Fruit fly (Drosophila melanogaster) whole organism, embryonic: ENCODE data around the gene CG15445.

Experiments used
- BEAF-32 ChIP-seq: fragments of 200-800 bp; sonication (Bioruptor generic); optimal IDR thresholded peaks from 3 replicates; lab custom pipeline; 2017; ENCODE audit warnings: missing biosample characterization, missing genetic modification characterization, mild to moderate bottlenecking, moderate library complexity, missing genetic modification reagents
- CG2202 ChIP-seq: fragments of 200-800 bp; sonication (Bioruptor generic); optimal IDR thresholded peaks from 2 replicates; lab custom pipeline; 2018; ENCODE audit warnings: missing biosample characterization, mild to moderate bottlenecking, missing genetic modification characterization
- CG5245 ChIP-seq: fragments of 200-800 bp; sonication (Bioruptor generic); optimal IDR thresholded peaks from 3 replicates; lab custom pipeline; 2016; ENCODE audit warnings: missing biosample characterization, missing genetic modification characterization
- Kr ChIP-seq: fragments of 200-800 bp; sonication (Bioruptor generic); optimal IDR thresholded peaks from 2 replicates; lab custom pipeline; 2017; ENCODE audit warnings: missing biosample characterization, mild to moderate bottlenecking, missing genetic modification characterization
- Sox100B ChIP-seq: fragments of 200-800 bp; sonication (Bioruptor generic); optimal IDR thresholded peaks from 3 replicates; lab custom pipeline; 2018; ENCODE audit warnings: missing biosample characterization, mild to moderate bottlenecking, missing genetic modification characterization
- ac ChIP-seq: fragments of 200-800 bp; sonication (Bioruptor generic); optimal IDR thresholded peaks from 3 replicates; lab custom pipeline; 2017; ENCODE audit warnings: missing biosample characterization, mild to moderate bottlenecking, missing genetic modification characterization
- bsh ChIP-seq, 2 experiments: fragments of 200-800 bp; sonication (Bioruptor generic); optimal IDR thresholded peaks; 2 replicates each; lab custom pipeline; 2017 to 2018; ENCODE audit warnings: mild to moderate bottlenecking in 2 of 2, missing biosample characterization in 2 of 2, missing genetic modification characterization in 2 of 2, moderate library complexity in 1 of 2
- disco-r ChIP-seq: fragments of 200-800 bp; sonication (Bioruptor generic); optimal IDR thresholded peaks from 2 replicates; lab custom pipeline; 2016; ENCODE audit warnings: missing biosample characterization, missing genetic modification characterization
- dmrt99B ChIP-seq: fragments of 200-800 bp; sonication (Bioruptor generic); optimal IDR thresholded peaks from 2 replicates; lab custom pipeline; 2018; ENCODE audit warnings: missing biosample characterization, mild to moderate bottlenecking, missing genetic modification characterization, moderate library complexity
- fd3F ChIP-seq: fragments of 200-800 bp; sonication (Bioruptor generic); optimal IDR thresholded peaks from 2 replicates; lab custom pipeline; 2018; ENCODE audit warnings: missing biosample characterization, mild to moderate bottlenecking, missing genetic modification characterization, moderate library complexity
- odd ChIP-seq: fragments of 200-800 bp; sonication (Bioruptor generic); optimal IDR thresholded peaks from 2 replicates; lab custom pipeline; 2017; ENCODE audit warnings: missing biosample characterization, mild to moderate bottlenecking, missing genetic modification characterization
- sob ChIP-seq: fragments of 200-800 bp; sonication (Bioruptor generic); IDR thresholded peaks from 2 replicates; pipeline ENCODE4 v1.3.6; 2022; ENCODE audit warnings: missing biosample characterization, missing genetic modification characterization
- tio ChIP-seq: fragments of 200-800 bp; sonication (Bioruptor generic); optimal IDR thresholded peaks from 2 replicates; lab custom pipeline; 2017; ENCODE audit warnings: missing biosample characterization, missing genetic modification characterization, inconsistent platforms
- zfh2 ChIP-seq: fragments of 200-800 bp; sonication (Bioruptor generic); optimal IDR thresholded peaks from 2 replicates; lab custom pipeline; 2016; ENCODE audit warnings: missing biosample characterization, missing genetic modification characterization

DNA sequence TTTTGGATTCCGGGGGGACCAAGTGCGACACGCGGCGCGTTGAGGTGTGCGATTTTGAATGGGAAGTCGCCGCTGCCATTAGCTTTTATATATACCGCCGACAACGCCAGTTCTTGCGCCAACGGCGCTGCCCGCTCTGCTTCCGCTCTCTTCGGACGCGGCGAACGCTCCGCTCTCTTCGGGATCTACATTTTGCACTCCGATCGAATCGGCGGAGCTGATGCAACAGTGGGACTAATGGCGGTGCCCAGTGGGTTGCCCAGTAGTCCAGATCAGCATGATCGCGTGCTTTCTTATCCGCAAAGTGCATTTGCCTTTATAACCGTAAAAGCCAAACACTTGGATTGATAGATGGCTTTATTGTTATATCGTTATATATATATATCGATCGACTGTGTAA is 49.5 kb upstream of the CG15445 start, which contains the start of gene CG32512:
- TF ChIP-seq dmrt99B (tag; lab: Kevin White, UChicago), result no peak
- no peak for TF ChIP-seq disco-r (GFP tag; lab: Kevin White, UChicago)
- TF ChIP-seq CG5245 (GFP tag; lab: Kevin White, UChicago), result no peak
- no peak for TF ChIP-seq Sox100B (GFP tag; lab: Kevin White, UChicago)
- no peak for TF ChIP-seq odd
- no peak for TF ChIP-seq fd3F (GFP tag; lab: Kevin White, UChicago)
- TF ChIP-seq CG2202 (tag; lab: Kevin White, UChicago), result no peak
- no peak for TF ChIP-seq ac (GFP tag; lab: Kevin White, UChicago)
- no peak for TF ChIP-seq bsh (GFP tag; optimal IDR thresholded peaks at IDR 0.05; lab: Kevin White, UChicago)
- no peak for TF ChIP-seq BEAF-32
- TF ChIP-seq tio (GFP tag; lab: Kevin White, UChicago), result no peak
- TF ChIP-seq zfh2 (GFP tag; lab: Kevin White, UChicago), result no peak
- no peak for TF ChIP-seq sob (GFP tag; lab: Robert Waterston, UW)
- no peak for TF ChIP-seq Kr (GFP tag; lab: Kevin White, UChicago)
